Worm (Caenorhabditis elegans) whole organism, L2 larva: Measurements from ENCODE around the gene F44E2.10.
A peak's percentile ranks its signal among the peaks of the same experiment; 100 is the strongest.

Source experiments
- C34F6.9 ChIP-seq: fragments of 150-350 bp; optimal IDR thresholded peaks from 2 replicates; lab custom pipeline; 2014; ENCODE audit warnings: missing biosample characterization, missing genetic modification characterization
- F13H6.1 ChIP-seq: sonication (generic microtip); optimal IDR thresholded peaks from 2 replicates; lab custom pipeline; 2016; ENCODE audit warnings: missing genetic modification characterization, missing compliant biosample characterization
- R02D3.7 ChIP-seq: fragments of 150-350 bp; optimal IDR thresholded peaks from 2 replicates; lab custom pipeline; 2014; ENCODE audit warnings: missing biosample characterization, missing genetic modification characterization
- Y55F3AM.14 ChIP-seq: fragments of 200-800 bp; sonication (Bioruptor generic); optimal IDR thresholded peaks from 2 replicates; lab custom pipeline; 2018; ENCODE audit warnings: mild to moderate bottlenecking, missing genetic modification characterization, missing compliant biosample characterization
- alr-1 ChIP-seq: fragments of 150-350 bp; optimal IDR thresholded peaks from 2 replicates; lab custom pipeline; 2014; ENCODE audit warnings: missing biosample characterization, missing genetic modification characterization
- aly-2 ChIP-seq: fragments of 150-350 bp; optimal IDR thresholded peaks from 2 replicates; lab custom pipeline; 2014; ENCODE audit warnings: missing biosample characterization, missing genetic modification characterization
- blmp-1 ChIP-seq: sonication (generic microtip); optimal IDR thresholded peaks from 2 replicates; lab custom pipeline; 2017; ENCODE audit warnings: missing genetic modification characterization, mild to moderate bottlenecking, missing compliant biosample characterization, antibody characterized with exemption, moderate library complexity; ENCODE audit not compliant: insufficient read depth
- ceh-16 ChIP-seq: fragments of 150-350 bp; optimal IDR thresholded peaks from 2 replicates; lab custom pipeline; 2014; ENCODE audit warnings: missing biosample characterization, missing genetic modification characterization
- ceh-82 ChIP-seq: fragments of 150-350 bp; optimal IDR thresholded peaks from 2 replicates; lab custom pipeline; 2014; ENCODE audit warnings: missing biosample characterization, missing genetic modification characterization
- crh-2 ChIP-seq: sonication (generic microtip); optimal IDR thresholded peaks from 2 replicates; lab custom pipeline; 2017; ENCODE audit warnings: missing biosample characterization, missing genetic modification characterization
- egl-27 ChIP-seq: sonication (generic microtip); optimal IDR thresholded peaks from 3 replicates; lab custom pipeline; 2017; ENCODE audit warnings: missing biosample characterization, missing genetic modification reagents, missing genetic modification characterization
- elt-1 ChIP-seq: fragments of 150-350 bp; optimal IDR thresholded peaks from 2 replicates; lab custom pipeline; 2014; ENCODE audit warnings: missing biosample characterization, missing genetic modification characterization
- elt-3 ChIP-seq: sonication (generic microtip); optimal IDR thresholded peaks from 2 replicates; lab custom pipeline; 2017; ENCODE audit warnings: missing biosample characterization, missing genetic modification characterization
- fos-1 ChIP-seq: fragments of 150-350 bp; optimal IDR thresholded peaks from 2 replicates; lab custom pipeline; 2014; ENCODE audit warnings: missing biosample characterization, missing genetic modification characterization
- gmeb-1 ChIP-seq: fragments of 150-350 bp; optimal IDR thresholded peaks from 2 replicates; lab custom pipeline; 2014; ENCODE audit warnings: missing biosample characterization, missing genetic modification characterization
- lin-11 ChIP-seq: fragments of 150-350 bp; sonication (generic microtip); optimal IDR thresholded peaks from 2 replicates; lab custom pipeline; 2014; ENCODE audit warnings: missing biosample characterization, missing genetic modification characterization, inconsistent platforms, mixed read lengths
- lin-13 ChIP-seq: fragments of 150-350 bp; optimal IDR thresholded peaks from 2 replicates; lab custom pipeline; 2014; ENCODE audit warnings: missing biosample characterization, missing genetic modification reagents, missing genetic modification characterization
- lin-39 ChIP-seq: fragments of 150-350 bp; optimal IDR thresholded peaks from 2 replicates; lab custom pipeline; 2014; ENCODE audit warnings: missing biosample characterization, missing genetic modification reagents, missing genetic modification characterization
- lsy-2 ChIP-seq, 2 experiments: fragments of 150-350 bp in 1 of 2; sonication (generic microtip) in 1 of 2; optimal IDR thresholded peaks; 2 replicates each; lab custom pipeline; 2014 to 2017; ENCODE audit warnings: missing biosample characterization in 2 of 2, missing genetic modification characterization in 2 of 2
- mab-5 ChIP-seq: fragments of 150-350 bp; optimal IDR thresholded peaks from 2 replicates; lab custom pipeline; 2014; ENCODE audit warnings: missing biosample characterization, missing genetic modification characterization
- mdl-1 ChIP-seq, 2 experiments: fragments of 150-350 bp in 1 of 2; sonication (generic microtip) in 1 of 2; optimal IDR thresholded peaks; 2 replicates each; lab custom pipeline; 2017; ENCODE audit warnings: missing biosample characterization in 2 of 2, missing genetic modification characterization in 2 of 2
- nhr-10 ChIP-seq: sonication (generic microtip); optimal IDR thresholded peaks from 2 replicates; lab custom pipeline; 2017; ENCODE audit warnings: missing biosample characterization, missing genetic modification characterization
- nhr-11 ChIP-seq: fragments of 150-350 bp; optimal IDR thresholded peaks from 2 replicates; lab custom pipeline; 2014; ENCODE audit warnings: missing biosample characterization, missing genetic modification characterization
- nhr-129 ChIP-seq: fragments of 150-350 bp; optimal IDR thresholded peaks from 2 replicates; lab custom pipeline; 2014; ENCODE audit warnings: missing biosample characterization, missing genetic modification characterization
- nhr-21 ChIP-seq: fragments of 150-350 bp; optimal IDR thresholded peaks from 2 replicates; lab custom pipeline; 2014; ENCODE audit warnings: missing biosample characterization, missing genetic modification characterization
- nhr-23 ChIP-seq: fragments of 150-350 bp; optimal IDR thresholded peaks from 2 replicates; lab custom pipeline; 2014; ENCODE audit warnings: missing biosample characterization, missing genetic modification reagents, missing genetic modification characterization
- nhr-237 ChIP-seq: fragments of 150-350 bp; optimal IDR thresholded peaks from 2 replicates; lab custom pipeline; 2014; ENCODE audit warnings: missing biosample characterization, missing genetic modification characterization
- nhr-25 ChIP-seq: fragments of 150-350 bp; sonication (generic microtip); optimal IDR thresholded peaks from 3 replicates; lab custom pipeline; 2014; ENCODE audit warnings: missing biosample characterization, missing genetic modification characterization
- nhr-6 ChIP-seq: fragments of 150-350 bp; optimal IDR thresholded peaks from 2 replicates; lab custom pipeline; 2014; ENCODE audit warnings: missing biosample characterization, missing genetic modification characterization
- nhr-77 ChIP-seq: fragments of 150-350 bp; optimal IDR thresholded peaks from 2 replicates; lab custom pipeline; 2014; ENCODE audit warnings: missing biosample characterization, missing genetic modification characterization
- peb-1 ChIP-seq: fragments of 150-350 bp; optimal IDR thresholded peaks from 2 replicates; lab custom pipeline; 2014; ENCODE audit warnings: missing biosample characterization, missing genetic modification characterization
- sem-4 ChIP-seq: fragments of 150-350 bp; optimal IDR thresholded peaks from 2 replicates; lab custom pipeline; 2014; ENCODE audit warnings: missing biosample characterization, missing genetic modification reagents, missing genetic modification characterization
- skn-1 ChIP-seq: sonication (generic microtip); optimal IDR thresholded peaks from 2 replicates; lab custom pipeline; 2017; ENCODE audit warnings: missing biosample characterization, missing genetic modification characterization
- sma-3 ChIP-seq: sonication (generic microtip); optimal IDR thresholded peaks from 2 replicates; lab custom pipeline; 2016; ENCODE audit warnings: missing genetic modification reagents, missing genetic modification characterization, missing compliant biosample characterization
- sma-9 ChIP-seq, 2 experiments: fragments of 150-350 bp in 1 of 2; sonication (generic microtip) in 1 of 2; optimal IDR thresholded peaks; 2 replicates each; lab custom pipeline; 2014 to 2016; ENCODE audit warnings: missing genetic modification characterization in 2 of 2, mild to moderate bottlenecking in 1 of 2, missing biosample characterization in 1 of 2, missing compliant biosample characterization in 1 of 2, missing genetic modification reagents in 1 of 2, moderate library complexity in 1 of 2
- snpc-4 ChIP-seq: fragments of 150-350 bp; optimal IDR thresholded peaks from 2 replicates; lab custom pipeline; 2014; ENCODE audit warnings: missing biosample characterization, missing genetic modification characterization
- unc-55 ChIP-seq: fragments of 150-350 bp; sonication (generic microtip); optimal IDR thresholded peaks from 3 replicates; lab custom pipeline; 2014; ENCODE audit warnings: missing biosample characterization, missing genetic modification reagents, missing genetic modification characterization
- unc-62 ChIP-seq: fragments of 150-350 bp; optimal IDR thresholded peaks from 2 replicates; lab custom pipeline; 2014; ENCODE audit warnings: missing biosample characterization, missing genetic modification reagents, missing genetic modification characterization
- zag-1 ChIP-seq: fragments of 150-350 bp; optimal IDR thresholded peaks from 2 replicates; lab custom pipeline; 2014; ENCODE audit warnings: missing biosample characterization, missing genetic modification characterization
- ztf-1 ChIP-seq: fragments of 200-800 bp; sonication (Bioruptor generic); conservative IDR thresholded peaks from 2 replicates; pipeline ENCODE4 v1.3.6; 2022; ENCODE audit warnings: missing genetic modification characterization, missing compliant biosample characterization
- ztf-11 ChIP-seq: sonication (generic microtip); optimal IDR thresholded peaks from 2 replicates; lab custom pipeline; 2017; ENCODE audit warnings: missing biosample characterization, missing genetic modification characterization
- ztf-4 ChIP-seq: fragments of 150-350 bp; optimal IDR thresholded peaks from 2 replicates; lab custom pipeline; 2014; ENCODE audit warnings: missing biosample characterization, missing genetic modification characterization

F44E2.10 gene

DNA sequence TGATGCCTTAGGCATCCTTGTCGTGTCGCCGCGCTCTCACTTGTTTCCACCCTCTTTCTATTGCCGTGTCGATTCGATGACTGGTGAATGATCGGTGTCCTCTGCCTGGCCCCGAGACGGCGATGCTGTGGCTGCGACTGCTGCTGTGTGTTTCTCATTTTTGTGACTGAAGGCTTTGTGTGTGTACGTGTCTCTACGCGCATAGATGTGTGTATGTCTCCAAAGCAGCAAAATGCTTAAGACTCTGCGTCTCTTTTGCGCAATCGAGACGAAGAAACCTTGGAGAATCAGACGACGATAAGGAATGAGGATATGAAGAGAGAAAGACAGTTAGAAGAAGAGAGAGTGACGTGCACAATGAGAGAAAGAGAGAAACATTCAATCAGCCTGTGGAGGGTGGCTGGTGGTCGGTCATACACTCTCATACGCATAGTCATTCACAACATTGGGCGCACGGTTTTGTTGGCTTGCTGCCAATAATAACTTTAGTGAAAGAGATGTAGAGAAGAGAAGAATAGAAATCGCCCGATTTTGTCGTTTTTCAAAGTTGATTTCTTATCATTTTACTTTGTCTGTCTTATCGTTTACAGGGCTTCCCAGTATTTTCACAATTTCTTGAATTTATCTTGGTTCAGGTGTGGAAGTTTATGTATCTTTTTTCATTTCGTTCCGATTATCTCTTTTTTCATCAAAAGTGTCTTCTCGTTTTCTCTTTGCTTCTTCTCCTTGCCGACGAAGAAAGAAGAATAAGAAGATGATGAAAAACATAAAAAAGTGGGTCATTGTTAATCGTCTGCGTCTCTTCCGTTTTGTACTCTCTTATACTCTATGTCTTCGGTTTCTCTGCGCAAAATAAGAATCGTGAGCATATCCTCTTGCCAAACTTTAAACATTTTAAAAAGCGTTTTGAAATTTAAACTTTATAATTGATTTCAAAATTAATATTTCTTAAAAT is 28.8 kb downstream of the F44E2.10 start (continued):
- TF ChIP-seq nhr-23 (tag; lab: Kevin White, UChicago) (no peak), zag-1 (peak; percentile 93), ztf-11 (peak; percentile 42), elt-3 (tag; lab: Kevin White, UChicago) (no peak), nhr-129 (tag; lab: Kevin White, UChicago) (peak; percentile 99), crh-2 (peak; percentile 99), ceh-82 (tag; lab: Kevin White, UChicago) (peak; percentile 71), peb-1 (no peak), blmp-1 (peak; percentile 57), fos-1 (tag; lab: Kevin White, UChicago) (peak; percentile 95), snpc-4 (tag; lab: Kevin White, UChicago) (peak; percentile 85), unc-62 (GFP tag; lab: Kevin White, UChicago) (peak; percentile 86), R02D3.7 (no peak), lin-11 (tag; lab: Kevin White, UChicago) (peak; percentile 92), F13H6.1 (tag; lab: Kevin White, UChicago) (peak; percentile 100), C34F6.9 (tag; lab: Kevin White, UChicago) (peak; percentile 99)

DNA sequence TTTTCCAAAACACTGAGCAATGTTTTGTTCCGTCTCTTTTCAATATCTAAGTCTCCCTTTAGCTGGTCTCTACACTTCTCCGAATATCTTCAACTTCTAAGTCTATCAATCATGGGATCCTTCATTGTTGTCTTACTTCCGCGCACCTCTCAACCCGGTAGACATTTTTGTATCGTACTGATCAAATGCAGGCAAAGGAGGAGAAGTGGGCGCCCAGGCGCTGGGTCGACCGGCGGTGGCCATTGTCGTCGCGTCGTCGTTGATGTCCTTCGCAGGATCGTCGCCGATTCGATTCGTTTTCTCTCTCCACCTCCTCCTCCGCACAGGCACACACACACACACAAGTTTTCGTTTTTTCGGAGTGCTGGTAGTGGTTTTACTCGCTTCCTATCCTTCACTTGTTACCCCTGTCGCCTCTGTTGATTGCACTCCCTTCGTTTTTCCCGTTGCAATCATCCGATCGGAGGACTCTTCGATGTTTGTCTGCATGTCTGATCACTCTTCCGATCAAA is 29.5 kb downstream of the F44E2.10 start:
- no peak for TF ChIP-seq lin-11 (tag; lab: Kevin White, UChicago)
- no peak for TF ChIP-seq R02D3.7

DNA sequence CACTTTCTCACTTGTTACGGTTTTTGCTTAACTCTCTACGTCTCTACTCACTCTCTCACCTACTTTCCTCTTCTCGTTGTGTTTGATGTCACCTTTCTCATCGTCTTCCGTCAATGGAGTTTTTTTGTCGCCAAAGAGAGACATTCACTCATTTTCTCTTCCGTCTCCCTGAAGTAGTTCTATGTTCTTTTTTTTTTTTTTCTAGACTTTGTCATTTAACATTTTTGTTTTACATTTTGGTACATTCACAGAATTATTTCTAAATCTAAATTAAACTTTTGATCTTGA is 30.2 kb downstream of the F44E2.10 start:
- TF ChIP-seq sma-3 (GFP tag; lab: Kevin White, UChicago) (peak; percentile 10), zag-1 (no peak), nhr-25 (tag; lab: Kevin White, UChicago) (peak; percentile 29)

DNA sequence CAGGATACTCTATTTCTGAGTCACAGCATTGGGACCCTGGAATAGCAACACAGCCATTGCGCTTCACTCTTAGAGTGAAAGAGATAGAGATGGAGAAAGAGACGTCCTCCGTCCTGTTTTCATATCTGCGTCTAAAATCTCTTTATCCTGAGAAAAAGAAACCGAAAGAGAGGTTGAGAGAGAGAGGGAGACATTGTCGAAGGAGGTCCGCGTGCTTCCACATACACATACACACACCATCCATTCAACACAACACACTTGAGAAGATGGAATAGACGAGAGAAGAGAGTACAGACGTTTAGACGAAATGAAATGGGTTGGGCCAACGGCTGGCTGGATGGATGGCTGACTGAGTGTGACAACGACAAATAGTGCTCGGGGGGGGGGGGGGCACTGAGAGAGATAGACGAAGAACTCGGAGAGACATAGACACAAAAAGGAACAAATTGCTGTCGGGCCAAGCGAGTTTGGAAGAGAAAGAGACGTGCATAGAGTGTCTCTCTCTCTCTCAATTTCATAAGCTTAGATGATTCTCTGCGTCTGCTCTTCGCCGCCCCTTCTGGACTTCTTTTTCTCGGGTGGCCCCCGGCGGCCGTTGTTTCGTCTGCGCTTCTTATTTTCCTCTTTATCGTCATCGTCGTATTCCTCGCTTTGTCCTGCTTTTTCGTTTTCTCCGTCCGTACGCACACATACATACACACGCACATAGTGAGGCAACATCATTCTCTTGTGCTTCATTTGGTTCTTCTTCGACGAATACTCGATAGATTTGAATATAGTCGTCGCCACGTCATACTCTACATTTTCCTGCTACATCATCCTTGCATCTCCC is 30.7 kb downstream of the F44E2.10 start, which contains the start of gene F54F2.6:
TSS of gene F54F2.6 (minus strand) at position 738 of the 832 bp plus-strand sequence.
- peak; percentile 94 for TF ChIP-seq mab-5
- peak; percentile 90 for TF ChIP-seq nhr-21 (tag; lab: Kevin White, UChicago)
- peak; percentile 54 for TF ChIP-seq fos-1 (tag; lab: Kevin White, UChicago)
- TF ChIP-seq nhr-237 = peak; percentile 26
- peak; percentile 96 for TF ChIP-seq sma-9 (GFP tag; optimal IDR thresholded peaks at IDR 0.05; lab: Kevin White, UChicago)
- no peak for TF ChIP-seq sma-9 (tag; optimal IDR thresholded peaks at IDR 0.05; lab: Kevin White, UChicago)
- TF ChIP-seq F13H6.1 (tag; lab: Kevin White, UChicago) = peak; percentile 99
- peak; percentile 65 for TF ChIP-seq lin-11 (tag; lab: Kevin White, UChicago)
- TF ChIP-seq egl-27 (tag; lab: Kevin White, UChicago) = peak; percentile 93
- TF ChIP-seq aly-2 (tag; lab: Kevin White, UChicago) = no peak
- TF ChIP-seq peb-1 = no peak
- TF ChIP-seq gmeb-1 (tag; lab: Kevin White, UChicago) = peak; percentile 64
- no peak for TF ChIP-seq R02D3.7
- TF ChIP-seq unc-62 (GFP tag; lab: Kevin White, UChicago) = peak; percentile 85
- TF ChIP-seq nhr-6 = peak; percentile 96
- TF ChIP-seq nhr-23 (tag; lab: Kevin White, UChicago) = no peak
- TF ChIP-seq lin-39 = peak; percentile 82
- no peak for TF ChIP-seq nhr-77 (tag; lab: Kevin White, UChicago)
- TF ChIP-seq nhr-25 (tag; lab: Kevin White, UChicago) = peak; percentile 81
- TF ChIP-seq lsy-2 (tag; optimal IDR thresholded peaks at IDR 0.05; lab: Kevin White, UChicago) = peak; percentile 59 to 92
- TF ChIP-seq ceh-16 (tag; lab: Kevin White, UChicago) = no peak
- TF ChIP-seq nhr-11 (tag; lab: Kevin White, UChicago) = no peak
- TF ChIP-seq elt-3 (tag; lab: Kevin White, UChicago) = no peak
- no peak for TF ChIP-seq nhr-10 (tag; lab: Kevin White, UChicago)
- peak; percentile 85 to 98 for TF ChIP-seq mdl-1 (tag; optimal IDR thresholded peaks at IDR 0.05; lab: Kevin White, UChicago)
- TF ChIP-seq C34F6.9 (tag; lab: Kevin White, UChicago) = peak; percentile 96
- peak; percentile 95 for TF ChIP-seq Y55F3AM.14
- TF ChIP-seq sma-3 (GFP tag; lab: Kevin White, UChicago) = peak; percentile 31
- no peak for TF ChIP-seq skn-1 (tag; lab: Kevin White, UChicago)
- TF ChIP-seq ztf-1 (GFP tag; lab: Robert Waterston, UW) = no peak
- no peak for TF ChIP-seq elt-1
- TF ChIP-seq sem-4 (tag; lab: Kevin White, UChicago) = peak; percentile 95
- TF ChIP-seq lin-13 (GFP tag; lab: Kevin White, UChicago) = peak; percentile 82
- peak; percentile 89 for TF ChIP-seq ztf-4 (tag; lab: Kevin White, UChicago)
- peak; percentile 90 for TF ChIP-seq alr-1 (tag; lab: Kevin White, UChicago)
- peak; percentile 85 for TF ChIP-seq unc-55
- peak; percentile 92 for TF ChIP-seq zag-1
